Worm (Caenorhabditis elegans) whole organism, young adult: ENCODE measurements around the gene lin-18.

Source experiments
- B0336.3 ChIP-seq: fragments of 200-800 bp; sonication (Bioruptor generic); IDR thresholded peaks from 2 replicates; pipeline ENCODE4 v1.3.6; 2022; ENCODE audit warnings: missing genetic modification characterization, missing compliant biosample characterization
- D2030.7 ChIP-seq: fragments of 200-800 bp; sonication (Bioruptor generic); IDR thresholded peaks from 2 replicates; pipeline ENCODE4 v1.3.6; 2022; ENCODE audit warnings: missing genetic modification reagents, missing genetic modification characterization, missing compliant biosample characterization
- F52B5.7 ChIP-seq: sonication (generic microtip); optimal IDR thresholded peaks from 2 replicates; lab custom pipeline; 2016; ENCODE audit warnings: mild to moderate bottlenecking, missing genetic modification characterization, missing compliant biosample characterization
- F57A8.1 ChIP-seq: fragments of 200-800 bp; sonication (Bioruptor generic); optimal IDR thresholded peaks from 2 replicates; lab custom pipeline; 2018; ENCODE audit warnings: mild to moderate bottlenecking, missing genetic modification characterization, moderate library complexity, missing compliant biosample characterization
- Y53G8AR.9 ChIP-seq: fragments of 200-800 bp; sonication (Bioruptor generic); conservative IDR thresholded peaks from 2 replicates; pipeline ENCODE4 v1.3.6; 2022; ENCODE audit warnings: missing genetic modification reagents, missing genetic modification characterization, missing compliant biosample characterization
- Y56A3A.18 ChIP-seq: fragments of 200-800 bp; sonication (Bioruptor generic); IDR thresholded peaks from 2 replicates; pipeline ENCODE4 v1.3.6; 2022; ENCODE audit warnings: missing genetic modification reagents, missing genetic modification characterization, missing compliant biosample characterization
- Y95B8A.8 ChIP-seq: fragments of 200-800 bp; sonication (Bioruptor generic); IDR thresholded peaks from 2 replicates; pipeline ENCODE4 v1.3.6; 2022; ENCODE audit warnings: missing genetic modification reagents, missing genetic modification characterization, missing compliant biosample characterization
- ama-1 ChIP-seq, 3 experiments: fragments of 150-350 bp in 1 of 3; sonication (generic microtip) in 2 of 3; optimal IDR thresholded peaks; 2 replicates each; lab custom pipeline; 2014 to 2018; ENCODE audit warnings: missing biosample characterization in 2 of 3, missing genetic modification characterization in 2 of 3, missing genetic modification reagents in 2 of 3
- aptf-3 ChIP-seq: fragments of 200-800 bp; sonication (Bioruptor generic); IDR thresholded peaks from 2 replicates; pipeline ENCODE4 v1.3.6; 2022; ENCODE audit warnings: missing genetic modification characterization, missing compliant biosample characterization
- attf-3 ChIP-seq: fragments of 200-800 bp; sonication (Bioruptor generic); conservative IDR thresholded peaks from 2 replicates; pipeline ENCODE4 v1.3.6; 2022; ENCODE audit warnings: missing genetic modification reagents, missing genetic modification characterization, missing compliant biosample characterization
- cebp-1 ChIP-seq, 2 experiments: fragments of 200-800 bp in 1 of 2; sonication (Bioruptor generic) in 1 of 2; sonication (generic microtip) in 1 of 2; IDR thresholded peaks in 1 of 2; optimal IDR thresholded peaks in 1 of 2; 2 replicates each; pipeline versions ENCODE4 v1.3.6 to Lab custom; 2017 to 2022; ENCODE audit warnings: missing compliant biosample characterization in 2 of 2, missing genetic modification characterization in 2 of 2, mild to moderate bottlenecking in 1 of 2, missing genetic modification reagents in 1 of 2, moderate library complexity in 1 of 2
- cebp-2 ChIP-seq: fragments of 200-800 bp; sonication (Bioruptor generic); IDR thresholded peaks from 2 replicates; pipeline ENCODE4 v1.3.6; 2022; ENCODE audit warnings: missing genetic modification characterization, missing compliant biosample characterization
- ceh-58 ChIP-seq: fragments of 200-800 bp; sonication (Bioruptor generic); IDR thresholded peaks from 2 replicates; pipeline ENCODE4 v1.3.6; 2022; ENCODE audit warnings: missing genetic modification characterization, missing compliant biosample characterization
- die-1 ChIP-seq: sonication (generic microtip); optimal IDR thresholded peaks from 2 replicates; lab custom pipeline; 2016; ENCODE audit warnings: missing genotype, mild to moderate bottlenecking, missing genetic modification characterization, missing compliant biosample characterization
- egrh-3 ChIP-seq: fragments of 200-800 bp; sonication (Bioruptor generic); IDR thresholded peaks from 2 replicates; pipeline ENCODE4 v1.3.6; 2022; ENCODE audit warnings: missing genetic modification reagents, missing genetic modification characterization, missing compliant biosample characterization
- ets-4 ChIP-seq: fragments of 200-800 bp; sonication (Bioruptor generic); optimal IDR thresholded peaks from 2 replicates; lab custom pipeline; 2018; ENCODE audit warnings: mild to moderate bottlenecking, missing genetic modification characterization, missing compliant biosample characterization
- fkh-3 ChIP-seq: sonication (generic microtip); optimal IDR thresholded peaks from 2 replicates; lab custom pipeline; 2016; ENCODE audit warnings: mild to moderate bottlenecking, missing genetic modification characterization, missing compliant biosample characterization
- gei-17 ChIP-seq: fragments of 200-800 bp; sonication (Bioruptor generic); optimal IDR thresholded peaks from 2 replicates; lab custom pipeline; 2018; ENCODE audit warnings: mild to moderate bottlenecking, missing genetic modification characterization, missing compliant biosample characterization
- hlh-26 ChIP-seq: fragments of 200-800 bp; sonication (Bioruptor generic); conservative IDR thresholded peaks from 2 replicates; pipeline ENCODE4 v1.3.6; 2022; ENCODE audit warnings: missing genetic modification reagents, missing genetic modification characterization, missing compliant biosample characterization
- hmg-1.2 ChIP-seq: fragments of 200-800 bp; sonication (Bioruptor generic); IDR thresholded peaks from 2 replicates; pipeline ENCODE4 v1.3.6; 2022; ENCODE audit warnings: missing genetic modification reagents, missing genetic modification characterization, missing compliant biosample characterization
- hrde-1 ChIP-seq: sonication (generic microtip); optimal IDR thresholded peaks from 2 replicates; lab custom pipeline; 2016; ENCODE audit warnings: missing genetic modification characterization, mild to moderate bottlenecking, missing compliant biosample characterization, moderate library complexity, missing genotype, missing genetic modification reagents, borderline replicate concordance
- hsf-1 ChIP-seq: fragments of 200-800 bp; sonication (Bioruptor generic); IDR thresholded peaks from 2 replicates; pipeline ENCODE4 v1.3.6; 2022; ENCODE audit warnings: missing genetic modification reagents, missing genetic modification characterization, missing compliant biosample characterization
- lag-1 ChIP-seq: fragments of 200-800 bp; sonication (Bioruptor generic); IDR thresholded peaks from 2 replicates; pipeline ENCODE4 v1.3.6; 2022; ENCODE audit warnings: missing genetic modification reagents, missing genetic modification characterization, missing compliant biosample characterization
- let-607 ChIP-seq, 2 experiments: fragments of 200-800 bp in 1 of 2; sonication (Bioruptor generic) in 1 of 2; sonication (generic microtip) in 1 of 2; optimal IDR thresholded peaks; 2 replicates each; lab custom pipeline; 2016 to 2018; ENCODE audit warnings: mild to moderate bottlenecking in 2 of 2, missing compliant biosample characterization in 2 of 2, missing genetic modification characterization in 2 of 2, moderate library complexity in 2 of 2, missing genotype in 1 of 2
- lin-26 ChIP-seq: fragments of 200-800 bp; sonication (Bioruptor generic); IDR thresholded peaks from 2 replicates; pipeline ENCODE4 v1.3.6; 2022; ENCODE audit warnings: missing genetic modification reagents, missing genetic modification characterization, missing compliant biosample characterization
- lin-40 ChIP-seq: sonication (generic microtip); optimal IDR thresholded peaks from 2 replicates; lab custom pipeline; 2016; ENCODE audit warnings: missing genetic modification characterization, mild to moderate bottlenecking, missing compliant biosample characterization, missing genotype, missing genetic modification reagents
- lin-54 ChIP-seq: fragments of 200-800 bp; sonication (Bioruptor generic); optimal IDR thresholded peaks from 2 replicates; lab custom pipeline; 2018; ENCODE audit warnings: mild to moderate bottlenecking, missing genetic modification characterization, missing compliant biosample characterization
- lir-1 ChIP-seq: fragments of 200-800 bp; sonication (Bioruptor generic); conservative IDR thresholded peaks from 2 replicates; pipeline ENCODE4 v1.3.6; 2022; ENCODE audit warnings: missing genetic modification reagents, missing genetic modification characterization, missing compliant biosample characterization
- lsl-1 ChIP-seq: fragments of 200-800 bp; sonication (Bioruptor generic); optimal IDR thresholded peaks from 2 replicates; lab custom pipeline; 2018; ENCODE audit warnings: mild to moderate bottlenecking, missing genetic modification characterization, moderate library complexity, missing compliant biosample characterization
- lsy-27 ChIP-seq: sonication (generic microtip); optimal IDR thresholded peaks from 2 replicates; lab custom pipeline; 2017; ENCODE audit warnings: missing genetic modification characterization, mild to moderate bottlenecking, missing compliant biosample characterization, antibody characterized with exemption, missing genotype, borderline replicate concordance; ENCODE audit not compliant: insufficient read depth
- madf-3 ChIP-seq: fragments of 200-800 bp; sonication (Bioruptor generic); IDR thresholded peaks from 2 replicates; pipeline ENCODE4 v1.3.6; 2022; ENCODE audit warnings: missing genetic modification reagents, missing genetic modification characterization, missing compliant biosample characterization
- madf-8 ChIP-seq: fragments of 200-800 bp; sonication (Bioruptor generic); conservative IDR thresholded peaks from 2 replicates; pipeline ENCODE4 v1.3.6; 2022; ENCODE audit warnings: missing genetic modification reagents, missing genetic modification characterization, missing compliant biosample characterization
- nhr-120 ChIP-seq: fragments of 200-800 bp; sonication (Bioruptor generic); IDR thresholded peaks from 2 replicates; pipeline ENCODE4 v1.3.6; 2022; ENCODE audit warnings: missing genetic modification characterization, missing compliant biosample characterization
- nhr-80 ChIP-seq: sonication (generic microtip); optimal IDR thresholded peaks from 2 replicates; lab custom pipeline; 2016; ENCODE audit warnings: missing genetic modification characterization, missing compliant biosample characterization
- pha-4 ChIP-seq: fragments of 150-350 bp; sonication (generic microtip); optimal IDR thresholded peaks from 2 replicates; lab custom pipeline; 2014; ENCODE audit warnings: missing biosample characterization, missing genetic modification reagents, missing genetic modification characterization
- rcor-1 ChIP-seq: fragments of 200-800 bp; sonication (Bioruptor generic); IDR thresholded peaks from 2 replicates; pipeline ENCODE4 v1.3.6; 2022; ENCODE audit warnings: missing genetic modification reagents, missing genetic modification characterization, missing compliant biosample characterization
- repo-1 ChIP-seq: sonication (generic microtip); optimal IDR thresholded peaks from 2 replicates; lab custom pipeline; 2017; ENCODE audit warnings: mild to moderate bottlenecking, missing genetic modification characterization, missing compliant biosample characterization
- snpc-1.3 ChIP-seq: sonication (generic microtip); optimal IDR thresholded peaks from 2 replicates; lab custom pipeline; 2017; ENCODE audit warnings: missing genetic modification characterization, mild to moderate bottlenecking, missing compliant biosample characterization, antibody characterized with exemption, moderate library complexity, missing genotype, missing genetic modification reagents; ENCODE audit not compliant: insufficient read depth
- tbp1 ChIP-seq: fragments of 200-800 bp; sonication (Bioruptor generic); optimal IDR thresholded peaks from 2 replicates; lab custom pipeline; 2018; ENCODE audit warnings: mild to moderate bottlenecking, missing genetic modification characterization, missing compliant biosample characterization
- tbx-9 ChIP-seq: sonication (generic microtip); optimal IDR thresholded peaks from 2 replicates; lab custom pipeline; 2016; ENCODE audit warnings: borderline replicate concordance, missing genetic modification characterization, inconsistent platforms, missing compliant biosample characterization
- unc-62 ChIP-seq: fragments of 150-350 bp; optimal IDR thresholded peaks from 2 replicates; lab custom pipeline; 2014; ENCODE audit warnings: missing biosample characterization, missing genetic modification reagents, missing genetic modification characterization
- zfh-2 ChIP-seq: fragments of 200-800 bp; sonication (Bioruptor generic); conservative IDR thresholded peaks from 2 replicates; pipeline ENCODE4 v1.3.6; 2022; ENCODE audit warnings: missing genetic modification reagents, missing genetic modification characterization, missing compliant biosample characterization
- ztf-25 ChIP-seq: fragments of 200-800 bp; sonication (Bioruptor generic); IDR thresholded peaks from 2 replicates; pipeline ENCODE4 v1.3.6; 2022; ENCODE audit warnings: missing genetic modification reagents, missing genetic modification characterization, missing compliant biosample characterization
- ztf-28 ChIP-seq: fragments of 200-800 bp; sonication (Bioruptor generic); IDR thresholded peaks from 2 replicates; pipeline ENCODE4 v1.3.6; 2022; ENCODE audit warnings: missing genetic modification reagents, missing genetic modification characterization, missing compliant biosample characterization
- ztf-6 ChIP-seq: fragments of 200-800 bp; sonication (Bioruptor generic); IDR thresholded peaks from 2 replicates; pipeline ENCODE4 v1.3.6; 2022; ENCODE audit warnings: missing genetic modification reagents, missing genetic modification characterization, missing compliant biosample characterization

lin-18 gene

ce11 chrX:4005014-4005413, 46.7 kb downstream of the lin-18 start, which contains the start of gene R02E12.4 (continued):
- no peak for TF ChIP-seq B0336.3
- no peak for TF ChIP-seq egrh-3 (GFP tag; lab: Robert Waterston, UW)
- no peak for TF ChIP-seq attf-3 (GFP tag; lab: Robert Waterston, UW)
- TF ChIP-seq lsl-1, result no peak
- TF ChIP-seq, all 124 proteins: peak for 0

ce11 chrX:4006966-4007365, 48.6 kb downstream of the lin-18 start:
- TF ChIP-seq rcor-1 (GFP tag; lab: Robert Waterston, UW) (no peak), gei-17 (no peak), nhr-120 (no peak), unc-62 (GFP tag; lab: Kevin White, UChicago) (no peak), hlh-26 (GFP tag; lab: Robert Waterston, UW) (no peak), cebp-2 (GFP tag; lab: Robert Waterston, UW) (no peak), tbp1 (GFP tag; lab: Kevin White, UChicago) (no peak), ztf-6 (GFP tag; lab: Robert Waterston, UW) (no peak), hmg-1.2 (GFP tag; lab: Robert Waterston, UW) (no peak), let-607 (tag; optimal IDR thresholded peaks at IDR 0.05; lab: Kevin White, UChicago) (no peak), nhr-80 (tag; lab: Kevin White, UChicago) (no peak), fkh-3 (tag; lab: Kevin White, UChicago) (no peak), tbx-9 (tag; lab: Kevin White, UChicago) (no peak), ceh-58 (GFP tag; lab: Robert Waterston, UW) (no peak), lin-40 (tag; lab: Kevin White, UChicago) (no peak), egrh-3 (GFP tag; lab: Robert Waterston, UW) (no peak), F52B5.7 (no peak), F57A8.1 (no peak), Y53G8AR.9 (GFP tag; lab: Robert Waterston, UW) (no peak)

- TF ChIP-seq unc-62 (GFP tag; lab: Kevin White, UChicago) (no peak), Y95B8A.8 (GFP tag; lab: Robert Waterston, UW) (no peak), ztf-25 (GFP tag; lab: Robert Waterston, UW) (no peak), ztf-28 (GFP tag; lab: Robert Waterston, UW) (no peak), rcor-1 (GFP tag; lab: Robert Waterston, UW) (no peak), lin-26 (GFP tag; lab: Robert Waterston, UW) (no peak), ets-4 (GFP tag; lab: Kevin White, UChicago) (peak; percentile 57), Y53G8AR.9 (GFP tag; lab: Robert Waterston, UW) (peak; percentile 36; the same call in 1 of the 2 replicates), egrh-3 (GFP tag; lab: Robert Waterston, UW) (no peak), hsf-1 (GFP tag; lab: Robert Waterston, UW) (no peak), zfh-2 (GFP tag; lab: Robert Waterston, UW) (no peak), madf-3 (GFP tag; lab: Robert Waterston, UW) (no peak), lir-1 (GFP tag; lab: Robert Waterston, UW) (no peak), pha-4 (tag; lab: Kevin White, UChicago) (no peak), aptf-3 (GFP tag; lab: Robert Waterston, UW) (no peak), die-1 (no peak), ama-1 (optimal IDR thresholded peaks at IDR 0.05; lab: Kevin White, UChicago) (no peak), ama-1 (GFP tag; optimal IDR thresholded peaks at IDR 0.05; lab: Kevin White, UChicago) (peak in 1 of 2 experiments; percentile 9), snpc-1.3 (no peak), repo-1 (tag; lab: Kevin White, UChicago) (no peak), Y56A3A.18 (GFP tag; lab: Robert Waterston, UW) (0 out of 2 replicates have a peak, but pooled peaks have one; percentile 61), madf-8 (no peak), lag-1 (no peak), hrde-1 (tag; lab: Kevin White, UChicago) (no peak), D2030.7 (no peak), lsy-27 (tag; lab: Kevin White, UChicago) (no peak), lin-54 (no peak), cebp-1 (GFP tag; IDR thresholded peaks at IDR 0.05; lab: Robert Waterston, UW) (no peak), cebp-1 (tag; optimal IDR thresholded peaks at IDR 0.05; lab: Kevin White, UChicago) (peak; percentile 55)
Measured at ce11 chrX:4007724-4008123, 49.4 kb downstream of the lin-18 start.
